Worm (Caenorhabditis elegans) whole organism, L3 larva: ENCODE measurements around the gene F55A11.6.

Experiments used
- ama-1 ChIP-seq: fragments of 150-350 bp; optimal IDR thresholded peaks from 2 replicates; lab custom pipeline; 2018
- ceh-82 ChIP-seq: fragments of 150-350 bp; optimal IDR thresholded peaks from 2 replicates; lab custom pipeline; 2014; ENCODE audit warnings: missing biosample characterization, missing genetic modification characterization
- ceh-9 ChIP-seq: sonication (generic microtip); optimal IDR thresholded peaks from 2 replicates; lab custom pipeline; 2018; ENCODE audit warnings: missing biosample characterization, missing genetic modification characterization
- egl-27 ChIP-seq: sonication (generic microtip); optimal IDR thresholded peaks from 4 replicates; lab custom pipeline; 2017; ENCODE audit warnings: missing biosample characterization, missing genetic modification reagents, missing genetic modification characterization
- elt-1 ChIP-seq: fragments of 150-350 bp; optimal IDR thresholded peaks from 2 replicates; lab custom pipeline; 2014; ENCODE audit warnings: missing biosample characterization, missing genetic modification characterization
- fkh-10 ChIP-seq: sonication (generic microtip); optimal IDR thresholded peaks from 2 replicates; lab custom pipeline; 2017; ENCODE audit warnings: missing biosample characterization, missing genetic modification reagents, missing genetic modification characterization
- fos-1 ChIP-seq: fragments of 150-350 bp; optimal IDR thresholded peaks from 2 replicates; lab custom pipeline; 2014; ENCODE audit warnings: missing biosample characterization, missing genetic modification characterization
- lin-39 ChIP-seq: fragments of 150-350 bp; optimal IDR thresholded peaks from 2 replicates; lab custom pipeline; 2018; ENCODE audit warnings: missing biosample characterization, missing genetic modification reagents, missing genetic modification characterization
- mml-1 ChIP-seq: fragments of 150-350 bp; sonication (generic microtip); optimal IDR thresholded peaks from 3 replicates; lab custom pipeline; 2014; ENCODE audit warnings: missing biosample characterization, missing genetic modification characterization
- nhr-12 ChIP-seq: fragments of 150-350 bp; optimal IDR thresholded peaks from 2 replicates; lab custom pipeline; 2014; ENCODE audit warnings: missing biosample characterization, missing genetic modification characterization
- nhr-23 ChIP-seq: fragments of 150-350 bp; optimal IDR thresholded peaks from 2 replicates; lab custom pipeline; 2014; ENCODE audit warnings: missing biosample characterization, missing genetic modification reagents, missing genetic modification characterization
- zag-1 ChIP-seq: fragments of 150-350 bp; optimal IDR thresholded peaks from 2 replicates; lab custom pipeline; 2014; ENCODE audit warnings: missing biosample characterization, missing genetic modification characterization
- ztf-11 ChIP-seq: fragments of 150-350 bp; optimal IDR thresholded peaks from 2 replicates; lab custom pipeline; 2014; ENCODE audit warnings: missing biosample characterization, missing genetic modification characterization

DNA sequence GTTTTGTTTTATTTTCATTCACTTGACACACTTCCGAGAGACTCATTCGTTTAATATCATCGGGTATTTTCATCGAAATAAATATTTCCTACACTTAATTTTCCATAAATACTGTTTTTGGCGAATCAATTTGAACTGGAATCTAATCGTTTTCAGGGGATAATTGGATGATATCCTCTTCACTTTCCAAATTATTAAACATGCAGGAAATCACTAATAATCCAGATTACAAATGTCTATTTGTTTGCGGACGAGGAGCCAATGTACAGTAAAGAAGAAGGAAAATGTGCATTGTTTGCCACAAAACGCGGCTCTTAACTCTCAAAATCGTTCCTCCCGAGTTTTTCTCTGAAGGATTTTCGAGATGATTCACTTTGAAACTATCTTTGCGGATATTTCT lies at the start of gene F55A11.6:
- TF ChIP-seq lin-39 (tag; lab: Kevin White, UChicago), result no peak
- TF ChIP-seq egl-27 (tag; lab: Kevin White, UChicago), result no peak
- TF ChIP-seq elt-1 (tag; lab: Kevin White, UChicago), result no peak
- TF ChIP-seq fkh-10 (GFP tag; lab: Kevin White, UChicago), result no peak
- TF ChIP-seq fos-1 (tag; lab: Kevin White, UChicago), result no peak
- no peak for TF ChIP-seq zag-1 (tag; lab: Kevin White, UChicago)
- no peak for TF ChIP-seq mml-1 (tag; lab: Kevin White, UChicago)
- TF ChIP-seq ceh-9 (tag; lab: Kevin White, UChicago), result no peak
- TF ChIP-seq nhr-23, result no peak
- TF ChIP-seq nhr-12, result no peak
- TF ChIP-seq ztf-11 (tag; lab: Kevin White, UChicago), result no peak
- no peak for TF ChIP-seq ama-1 (lab: Kevin White, UChicago)
- no peak for TF ChIP-seq ceh-82 (tag; lab: Kevin White, UChicago)
